Fruit fly (Drosophila melanogaster) ovary, adult (tissue): ENCODE measurements around the gene CG6638.

Source experiments
- CG17801 ChIP-seq: fragments of 200-800 bp; optimal IDR thresholded peaks from 2 replicates; lab custom pipeline; 2019; ENCODE audit warnings: missing biosample characterization, mild to moderate bottlenecking, missing genetic modification characterization, moderate library complexity; ENCODE audit not compliant: partially characterized antibody

The CG6638 gene

dm6 chr3L:8536387-8536786, 39.5 kb downstream of the CG6638 start:
- no peak for TF ChIP-seq CG17801 (GFP tag; lab: Kevin White, UChicago)

DNA sequence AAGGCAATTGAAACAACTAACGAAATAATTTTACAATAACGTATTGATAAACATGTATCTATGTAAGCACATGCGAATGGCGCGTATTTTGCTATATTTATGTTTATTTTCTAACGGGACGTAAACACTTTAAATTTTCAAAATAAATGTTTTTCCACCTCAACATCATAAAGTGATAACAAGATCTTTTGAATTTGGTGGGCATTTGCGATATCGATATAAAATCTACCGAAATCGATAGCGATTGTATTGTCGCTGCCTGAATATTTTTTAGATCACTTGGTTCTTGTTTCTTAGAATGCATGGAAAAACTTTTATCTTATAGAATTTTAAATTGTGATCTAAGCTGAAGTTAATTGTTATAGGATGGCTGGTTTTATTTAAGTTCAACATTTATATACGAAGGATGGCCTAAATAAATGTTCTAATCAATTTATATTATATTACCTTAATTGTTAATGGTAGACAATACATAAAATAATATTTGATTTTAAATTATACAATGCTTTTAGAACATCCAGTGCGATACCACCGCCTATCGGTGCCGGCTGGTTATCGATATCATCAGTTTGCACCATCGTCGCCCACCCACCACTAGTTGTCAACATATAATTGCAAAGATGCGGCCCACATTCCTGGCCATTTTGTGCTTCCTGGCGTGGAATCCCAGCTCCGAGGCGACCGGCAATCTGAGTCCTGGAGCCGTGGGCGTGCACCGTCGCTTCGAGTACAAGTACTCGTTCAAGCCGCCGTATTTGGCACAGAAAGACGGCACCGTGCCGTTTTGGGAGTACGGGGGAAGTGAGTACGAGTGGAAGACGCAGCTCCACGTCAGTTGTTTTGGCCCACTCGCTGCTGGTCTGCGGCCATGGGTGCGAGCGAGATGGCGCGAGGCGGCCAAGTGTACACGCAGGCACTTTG, 41.2 kb downstream of the CG6638 start, which contains the start of gene ergic53:
Gene ergic53, plus strand, starts transcription at position 592 of the 921 bp plus-strand sequence.
- TF ChIP-seq CG17801 (GFP tag; lab: Kevin White, UChicago), result no peak

- no peak for TF ChIP-seq CG17801 (GFP tag; lab: Kevin White, UChicago)
Observed at dm6 chr3L:8529701-8530100, 46.2 kb downstream of the CG6638 start.

- TF ChIP-seq CG17801 (GFP tag; lab: Kevin White, UChicago), result peak; percentile 18
Observed at dm6 chr3L:8528546-8528945, 47.3 kb downstream of the CG6638 start.

dm6 chr3L:8527829-8528228, 48.0 kb downstream of the CG6638 start:
- no peak for TF ChIP-seq CG17801 (GFP tag; lab: Kevin White, UChicago)

DNA sequence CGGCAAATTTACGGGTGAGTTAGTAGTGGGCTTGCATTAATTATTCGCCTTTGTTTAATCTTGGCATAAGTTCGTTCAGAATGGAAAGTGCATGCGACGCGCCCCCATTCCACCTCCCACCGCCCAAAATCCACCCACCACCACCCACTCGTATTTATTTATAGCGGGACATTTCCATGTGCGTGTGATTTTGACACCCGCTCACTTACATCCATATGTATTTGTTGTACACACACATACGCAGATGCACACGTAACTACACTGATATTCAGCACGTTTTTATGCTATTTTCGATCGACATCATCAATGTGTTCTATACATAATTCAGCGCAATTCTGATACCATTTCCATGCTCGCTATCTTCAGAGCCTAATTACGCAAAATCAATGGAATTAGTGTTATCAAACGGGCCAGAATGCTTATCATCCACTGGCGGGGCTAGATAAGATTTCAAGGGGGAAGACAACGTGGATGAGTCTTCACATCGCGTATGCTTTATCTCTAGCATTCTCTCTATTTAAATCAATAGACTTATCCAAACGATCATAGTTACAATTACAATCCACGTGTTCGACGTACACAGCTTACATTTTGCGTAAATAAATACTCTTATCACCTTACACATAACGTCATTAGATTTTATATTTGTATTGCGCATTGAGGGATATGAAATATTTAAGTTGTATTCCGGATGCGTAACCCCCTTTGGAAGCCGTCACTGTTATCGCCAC, 50.0 kb downstream of the CG6638 start:
- no peak for TF ChIP-seq CG17801 (GFP tag; lab: Kevin White, UChicago)

DNA sequence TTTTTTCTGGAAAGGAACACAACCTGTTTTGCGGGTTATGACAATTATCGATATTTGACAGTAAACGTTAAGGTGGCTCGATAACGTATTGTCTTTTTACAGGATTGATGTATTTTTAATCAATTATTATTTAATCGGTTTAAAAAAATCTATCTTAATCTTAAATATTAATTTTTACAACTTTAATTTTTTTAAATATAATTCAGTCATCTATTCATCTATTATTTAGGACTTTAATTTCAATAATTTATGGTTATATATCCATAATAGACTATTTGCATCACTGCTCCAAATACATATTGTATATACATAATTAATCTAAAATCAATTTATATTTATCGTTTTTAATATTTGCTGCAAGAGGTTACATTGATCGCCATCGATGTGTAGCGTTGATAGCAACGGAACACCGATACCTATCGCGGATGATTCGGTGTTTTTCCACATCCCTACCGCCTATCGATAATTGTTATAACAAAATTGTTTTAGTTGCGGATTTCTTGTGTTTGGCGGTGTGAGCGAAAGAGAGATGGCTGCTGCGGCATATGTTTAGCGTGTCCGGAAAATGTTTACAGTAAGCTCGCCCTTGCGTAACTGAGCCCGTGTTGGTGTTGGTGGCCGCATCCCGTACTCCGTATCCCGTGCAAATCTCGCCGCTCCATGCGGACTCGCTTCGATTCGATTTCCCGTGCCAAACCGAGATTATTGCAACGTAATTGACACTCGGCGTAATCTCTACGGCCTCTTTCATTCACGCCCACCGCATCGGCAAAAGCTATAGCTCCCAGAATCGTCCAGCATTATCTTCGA, 50.9 kb downstream of the CG6638 start, which contains the start of the genes GstO1 and foi:
Gene GstO1, minus strand, starts transcription at position 51 of the 810 bp plus-strand sequence.
Gene foi, plus strand, starts transcription at position 429 of the 810 bp plus-strand sequence.
- TF ChIP-seq CG17801 (GFP tag; lab: Kevin White, UChicago), result peak; percentile 55
